Worm (Caenorhabditis elegans) whole organism, L2 larva: ENCODE results near the gene egl-4.

Experiments
- C34F6.9 ChIP-seq: fragments of 150-350 bp; optimal IDR thresholded peaks from 2 replicates; lab custom pipeline; 2014; ENCODE audit warnings: missing biosample characterization, missing genetic modification characterization
- F13H6.1 ChIP-seq: sonication (generic microtip); optimal IDR thresholded peaks from 2 replicates; lab custom pipeline; 2016; ENCODE audit warnings: missing genetic modification characterization, missing compliant biosample characterization
- R02D3.7 ChIP-seq: fragments of 150-350 bp; optimal IDR thresholded peaks from 2 replicates; lab custom pipeline; 2014; ENCODE audit warnings: missing biosample characterization, missing genetic modification characterization
- Y55F3AM.14 ChIP-seq: fragments of 200-800 bp; sonication (Bioruptor generic); optimal IDR thresholded peaks from 2 replicates; lab custom pipeline; 2018; ENCODE audit warnings: mild to moderate bottlenecking, missing genetic modification characterization, missing compliant biosample characterization
- ZK546.5 ChIP-seq: sonication (generic microtip); optimal IDR thresholded peaks from 2 replicates; lab custom pipeline; 2017; ENCODE audit warnings: missing biosample characterization, missing genetic modification characterization
- alr-1 ChIP-seq: fragments of 150-350 bp; optimal IDR thresholded peaks from 2 replicates; lab custom pipeline; 2014; ENCODE audit warnings: missing biosample characterization, missing genetic modification characterization
- aly-2 ChIP-seq: fragments of 150-350 bp; optimal IDR thresholded peaks from 2 replicates; lab custom pipeline; 2014; ENCODE audit warnings: missing biosample characterization, missing genetic modification characterization
- ama-1 ChIP-seq: fragments of 150-350 bp; optimal IDR thresholded peaks from 2 replicates; lab custom pipeline; 2018; ENCODE audit warnings: inconsistent platforms
- blmp-1 ChIP-seq: sonication (generic microtip); optimal IDR thresholded peaks from 2 replicates; lab custom pipeline; 2017; ENCODE audit warnings: missing genetic modification characterization, mild to moderate bottlenecking, missing compliant biosample characterization, antibody characterized with exemption, moderate library complexity; ENCODE audit not compliant: insufficient read depth
- ceh-16 ChIP-seq: fragments of 150-350 bp; optimal IDR thresholded peaks from 2 replicates; lab custom pipeline; 2014; ENCODE audit warnings: missing biosample characterization, missing genetic modification characterization
- ceh-82 ChIP-seq: fragments of 150-350 bp; optimal IDR thresholded peaks from 2 replicates; lab custom pipeline; 2014; ENCODE audit warnings: missing biosample characterization, missing genetic modification characterization
- crh-2 ChIP-seq: sonication (generic microtip); optimal IDR thresholded peaks from 2 replicates; lab custom pipeline; 2017; ENCODE audit warnings: missing biosample characterization, missing genetic modification characterization
- dmd-4 ChIP-seq: sonication (generic microtip); optimal IDR thresholded peaks from 2 replicates; lab custom pipeline; 2017; ENCODE audit warnings: missing biosample characterization, missing genetic modification characterization
- egl-27 ChIP-seq: sonication (generic microtip); optimal IDR thresholded peaks from 3 replicates; lab custom pipeline; 2017; ENCODE audit warnings: missing biosample characterization, missing genetic modification reagents, missing genetic modification characterization
- elt-1 ChIP-seq: fragments of 150-350 bp; optimal IDR thresholded peaks from 2 replicates; lab custom pipeline; 2014; ENCODE audit warnings: missing biosample characterization, missing genetic modification characterization
- elt-3 ChIP-seq: sonication (generic microtip); optimal IDR thresholded peaks from 2 replicates; lab custom pipeline; 2017; ENCODE audit warnings: missing biosample characterization, missing genetic modification characterization
- fos-1 ChIP-seq: fragments of 150-350 bp; optimal IDR thresholded peaks from 2 replicates; lab custom pipeline; 2014; ENCODE audit warnings: missing biosample characterization, missing genetic modification characterization
- gmeb-1 ChIP-seq: fragments of 150-350 bp; optimal IDR thresholded peaks from 2 replicates; lab custom pipeline; 2014; ENCODE audit warnings: missing biosample characterization, missing genetic modification characterization
- lin-11 ChIP-seq: fragments of 150-350 bp; sonication (generic microtip); optimal IDR thresholded peaks from 2 replicates; lab custom pipeline; 2014; ENCODE audit warnings: missing biosample characterization, missing genetic modification characterization, inconsistent platforms, mixed read lengths
- lin-13 ChIP-seq: fragments of 150-350 bp; optimal IDR thresholded peaks from 2 replicates; lab custom pipeline; 2014; ENCODE audit warnings: missing biosample characterization, missing genetic modification reagents, missing genetic modification characterization
- lin-39 ChIP-seq: fragments of 150-350 bp; optimal IDR thresholded peaks from 2 replicates; lab custom pipeline; 2014; ENCODE audit warnings: missing biosample characterization, missing genetic modification reagents, missing genetic modification characterization
- lsy-2 ChIP-seq, 2 experiments: fragments of 150-350 bp in 1 of 2; sonication (generic microtip) in 1 of 2; optimal IDR thresholded peaks; 2 replicates each; lab custom pipeline; 2014 to 2017; ENCODE audit warnings: missing biosample characterization in 2 of 2, missing genetic modification characterization in 2 of 2
- mab-5 ChIP-seq: fragments of 150-350 bp; optimal IDR thresholded peaks from 2 replicates; lab custom pipeline; 2014; ENCODE audit warnings: missing biosample characterization, missing genetic modification characterization
- mbf-1 ChIP-seq: sonication (generic microtip); optimal IDR thresholded peaks from 2 replicates; lab custom pipeline; 2017; ENCODE audit warnings: missing biosample characterization, missing genetic modification characterization
- mdl-1 ChIP-seq, 2 experiments: fragments of 150-350 bp in 1 of 2; sonication (generic microtip) in 1 of 2; optimal IDR thresholded peaks; 2 replicates each; lab custom pipeline; 2017; ENCODE audit warnings: missing biosample characterization in 2 of 2, missing genetic modification characterization in 2 of 2
- nhr-10 ChIP-seq: sonication (generic microtip); optimal IDR thresholded peaks from 2 replicates; lab custom pipeline; 2017; ENCODE audit warnings: missing biosample characterization, missing genetic modification characterization
- nhr-11 ChIP-seq: fragments of 150-350 bp; optimal IDR thresholded peaks from 2 replicates; lab custom pipeline; 2014; ENCODE audit warnings: missing biosample characterization, missing genetic modification characterization
- nhr-12 ChIP-seq: fragments of 150-350 bp; optimal IDR thresholded peaks from 2 replicates; lab custom pipeline; 2014; ENCODE audit warnings: missing biosample characterization, missing genetic modification characterization
- nhr-129 ChIP-seq: fragments of 150-350 bp; optimal IDR thresholded peaks from 2 replicates; lab custom pipeline; 2014; ENCODE audit warnings: missing biosample characterization, missing genetic modification characterization
- nhr-21 ChIP-seq: fragments of 150-350 bp; optimal IDR thresholded peaks from 2 replicates; lab custom pipeline; 2014; ENCODE audit warnings: missing biosample characterization, missing genetic modification characterization
- nhr-23 ChIP-seq: fragments of 150-350 bp; optimal IDR thresholded peaks from 2 replicates; lab custom pipeline; 2014; ENCODE audit warnings: missing biosample characterization, missing genetic modification reagents, missing genetic modification characterization
- nhr-237 ChIP-seq: fragments of 150-350 bp; optimal IDR thresholded peaks from 2 replicates; lab custom pipeline; 2014; ENCODE audit warnings: missing biosample characterization, missing genetic modification characterization
- nhr-25 ChIP-seq: fragments of 150-350 bp; sonication (generic microtip); optimal IDR thresholded peaks from 3 replicates; lab custom pipeline; 2014; ENCODE audit warnings: missing biosample characterization, missing genetic modification characterization
- nhr-6 ChIP-seq: fragments of 150-350 bp; optimal IDR thresholded peaks from 2 replicates; lab custom pipeline; 2014; ENCODE audit warnings: missing biosample characterization, missing genetic modification characterization
- nhr-77 ChIP-seq: fragments of 150-350 bp; optimal IDR thresholded peaks from 2 replicates; lab custom pipeline; 2014; ENCODE audit warnings: missing biosample characterization, missing genetic modification characterization
- peb-1 ChIP-seq: fragments of 150-350 bp; optimal IDR thresholded peaks from 2 replicates; lab custom pipeline; 2014; ENCODE audit warnings: missing biosample characterization, missing genetic modification characterization
- sem-4 ChIP-seq: fragments of 150-350 bp; optimal IDR thresholded peaks from 2 replicates; lab custom pipeline; 2014; ENCODE audit warnings: missing biosample characterization, missing genetic modification reagents, missing genetic modification characterization
- skn-1 ChIP-seq: sonication (generic microtip); optimal IDR thresholded peaks from 2 replicates; lab custom pipeline; 2017; ENCODE audit warnings: missing biosample characterization, missing genetic modification characterization
- sma-3 ChIP-seq: sonication (generic microtip); optimal IDR thresholded peaks from 2 replicates; lab custom pipeline; 2016; ENCODE audit warnings: missing genetic modification reagents, missing genetic modification characterization, missing compliant biosample characterization
- sma-9 ChIP-seq, 2 experiments: fragments of 150-350 bp in 1 of 2; sonication (generic microtip) in 1 of 2; optimal IDR thresholded peaks; 2 replicates each; lab custom pipeline; 2014 to 2016; ENCODE audit warnings: missing genetic modification characterization in 2 of 2, mild to moderate bottlenecking in 1 of 2, missing biosample characterization in 1 of 2, missing compliant biosample characterization in 1 of 2, missing genetic modification reagents in 1 of 2, moderate library complexity in 1 of 2
- snpc-4 ChIP-seq: fragments of 150-350 bp; optimal IDR thresholded peaks from 2 replicates; lab custom pipeline; 2014; ENCODE audit warnings: missing biosample characterization, missing genetic modification characterization
- unc-39 ChIP-seq: fragments of 150-350 bp; optimal IDR thresholded peaks from 2 replicates; lab custom pipeline; 2014; ENCODE audit warnings: missing biosample characterization, missing genetic modification characterization
- unc-55 ChIP-seq: fragments of 150-350 bp; sonication (generic microtip); optimal IDR thresholded peaks from 3 replicates; lab custom pipeline; 2014; ENCODE audit warnings: missing biosample characterization, missing genetic modification reagents, missing genetic modification characterization
- unc-62 ChIP-seq: fragments of 150-350 bp; optimal IDR thresholded peaks from 2 replicates; lab custom pipeline; 2014; ENCODE audit warnings: missing biosample characterization, missing genetic modification reagents, missing genetic modification characterization
- zag-1 ChIP-seq: fragments of 150-350 bp; optimal IDR thresholded peaks from 2 replicates; lab custom pipeline; 2014; ENCODE audit warnings: missing biosample characterization, missing genetic modification characterization
- ztf-1 ChIP-seq: fragments of 200-800 bp; sonication (Bioruptor generic); conservative IDR thresholded peaks from 2 replicates; pipeline ENCODE4 v1.3.6; 2022; ENCODE audit warnings: missing genetic modification characterization, missing compliant biosample characterization
- ztf-11 ChIP-seq: sonication (generic microtip); optimal IDR thresholded peaks from 2 replicates; lab custom pipeline; 2017; ENCODE audit warnings: missing biosample characterization, missing genetic modification characterization
- ztf-4 ChIP-seq: fragments of 150-350 bp; optimal IDR thresholded peaks from 2 replicates; lab custom pipeline; 2014; ENCODE audit warnings: missing biosample characterization, missing genetic modification characterization

Gene egl-4

ce11 chrIV:1834242-1834641, 13.6 kb upstream of the egl-4 start, which contains the start of gene ccm-2:
TSS of gene ccm-2 (plus strand) at chrIV:1834628.
- TF ChIP-seq snpc-4 (no peak), nhr-23 (tag; lab: Kevin White, UChicago) (no peak), fos-1 (tag; lab: Kevin White, UChicago) (peak; percentile 16), nhr-129 (tag; lab: Kevin White, UChicago) (no peak), sem-4 (no peak), ama-1 (no peak)
- TF ChIP-seq, all 48 proteins: peak for 1

ce11 chrIV:1834972-1835371, 12.9 kb upstream of the egl-4 start:
- no peak for TF ChIP-seq Y55F3AM.14 (GFP tag; lab: Kevin White, UChicago)
- no peak for TF ChIP-seq lin-39 (tag; lab: Kevin White, UChicago)
- no peak for TF ChIP-seq nhr-11 (tag; lab: Kevin White, UChicago)
- TF ChIP-seq gmeb-1 (tag; lab: Kevin White, UChicago) = no peak
- no peak for TF ChIP-seq snpc-4
- TF ChIP-seq sem-4 = no peak
- no peak for TF ChIP-seq nhr-23 (tag; lab: Kevin White, UChicago)
- TF ChIP-seq ceh-82 (tag; lab: Kevin White, UChicago) = no peak

ce11 chrIV:1837134-1837533, 10.7 kb upstream of the egl-4 start:
- TF ChIP-seq fos-1 (tag; lab: Kevin White, UChicago) = peak; percentile 91
- TF ChIP-seq skn-1 (tag; lab: Kevin White, UChicago) = no peak
- no peak for TF ChIP-seq lin-39 (tag; lab: Kevin White, UChicago)
- TF ChIP-seq elt-1 (tag; lab: Kevin White, UChicago) = no peak
- no peak for TF ChIP-seq nhr-237
- TF ChIP-seq nhr-77 (tag; lab: Kevin White, UChicago) = no peak
- TF ChIP-seq C34F6.9 = peak; percentile 54
- TF ChIP-seq sem-4 = no peak
- peak; percentile 7 for TF ChIP-seq lin-13 (GFP tag; lab: Kevin White, UChicago)
- TF ChIP-seq elt-3 (tag; lab: Kevin White, UChicago) = no peak
- TF ChIP-seq crh-2 = peak; percentile 67
- TF ChIP-seq aly-2 (tag; lab: Kevin White, UChicago) = no peak
- TF ChIP-seq alr-1 (tag; lab: Kevin White, UChicago) = no peak
- TF ChIP-seq ceh-82 (tag; lab: Kevin White, UChicago) = no peak
- no peak for TF ChIP-seq peb-1
- no peak for TF ChIP-seq nhr-25 (tag; lab: Kevin White, UChicago)
- no peak for TF ChIP-seq ztf-11
- TF ChIP-seq lsy-2 (tag; optimal IDR thresholded peaks at IDR 0.05; lab: Kevin White, UChicago) = peak in 1 of 2 experiments; percentile 66
- TF ChIP-seq Y55F3AM.14 (GFP tag; lab: Kevin White, UChicago) = no peak
- TF ChIP-seq snpc-4 = peak; percentile 41
- TF ChIP-seq ceh-16 = no peak
- peak; percentile 45 for TF ChIP-seq gmeb-1 (tag; lab: Kevin White, UChicago)
- TF ChIP-seq nhr-129 (tag; lab: Kevin White, UChicago) = peak; percentile 64
- peak; percentile 78 for TF ChIP-seq sma-9 (GFP tag; optimal IDR thresholded peaks at IDR 0.05; lab: Kevin White, UChicago)
- TF ChIP-seq sma-9 (tag; optimal IDR thresholded peaks at IDR 0.05; lab: Kevin White, UChicago) = no peak
- peak; percentile 85 for TF ChIP-seq F13H6.1 (tag; lab: Kevin White, UChicago)
- no peak for TF ChIP-seq ama-1
- TF ChIP-seq sma-3 = peak; percentile 48
- peak; percentile 84 for TF ChIP-seq blmp-1 (tag; lab: Kevin White, UChicago)
- peak; percentile 58 for TF ChIP-seq egl-27 (tag; lab: Kevin White, UChicago)
- TF ChIP-seq nhr-10 = no peak
- TF ChIP-seq unc-62 (GFP tag; lab: Kevin White, UChicago) = no peak
- no peak for TF ChIP-seq unc-39 (tag; lab: Kevin White, UChicago)
- TF ChIP-seq nhr-21 (tag; lab: Kevin White, UChicago) = peak; percentile 62
- peak; percentile 4 for TF ChIP-seq nhr-6 (tag; lab: Kevin White, UChicago)
- peak; percentile 19 for TF ChIP-seq unc-55 (GFP tag; lab: Kevin White, UChicago)
- TF ChIP-seq lin-11 (tag; lab: Kevin White, UChicago) = no peak
- no peak for TF ChIP-seq zag-1 (tag; lab: Kevin White, UChicago)
- TF ChIP-seq ztf-4 (tag; lab: Kevin White, UChicago) = no peak
- no peak for TF ChIP-seq nhr-23 (tag; lab: Kevin White, UChicago)
- TF ChIP-seq nhr-12 (tag; lab: Kevin White, UChicago) = no peak
- no peak for TF ChIP-seq R02D3.7
- TF ChIP-seq mab-5 (tag; lab: Kevin White, UChicago) = no peak
- no peak for TF ChIP-seq dmd-4 (tag; lab: Kevin White, UChicago)
- no peak for TF ChIP-seq mdl-1 (tag; optimal IDR thresholded peaks at IDR 0.05; lab: Kevin White, UChicago)
- TF ChIP-seq mbf-1 (tag; lab: Kevin White, UChicago) = no peak
- no peak for TF ChIP-seq ZK546.5 (tag; lab: Kevin White, UChicago)
- TF ChIP-seq nhr-11 (tag; lab: Kevin White, UChicago) = no peak
- TF ChIP-seq ztf-1 (GFP tag; lab: Robert Waterston, UW) = no peak
